Worm (Caenorhabditis elegans): ENCODE data around the gene T19C9.8.
"Not testable (repeated sequence)": the region's sequence is repeated elsewhere in the genome, so short reads cannot be mapped to it uniquely, and the experiment has no call there.

T19C9.8 gene

DNA sequence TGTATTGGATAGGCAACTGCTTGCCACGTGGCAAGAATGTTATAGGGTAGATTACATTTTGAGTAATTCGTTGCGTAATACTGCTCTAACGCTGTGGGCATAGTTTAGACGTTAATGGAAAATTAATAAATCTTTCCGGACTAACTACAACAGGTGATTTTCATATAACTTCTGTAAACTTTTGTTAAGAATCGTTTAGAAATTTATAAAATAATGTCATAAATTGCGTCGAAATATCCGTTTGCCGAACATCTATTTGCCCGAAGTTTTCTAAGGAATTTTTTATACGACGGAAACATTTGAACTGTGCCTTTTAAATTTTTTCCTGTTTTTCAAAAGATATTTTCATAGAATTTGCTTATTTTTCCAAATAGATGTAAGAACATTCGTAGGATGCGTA, 12.8 kb upstream of the T19C9.8 start, which contains the start of gene srh-112:
srh-112 (minus strand) TSS at position 101 of the 400 bp plus-strand sequence.
- no peak for TF ChIP-seq W03F9.2 (tag; optimal IDR thresholded peaks at IDR 0.05)
- TF ChIP-seq dao-5 (tag; optimal IDR thresholded peaks at IDR 0.05), result no peak
- no peak for TF ChIP-seq him-1 (tag; optimal IDR thresholded peaks at IDR 0.05)

DNA sequence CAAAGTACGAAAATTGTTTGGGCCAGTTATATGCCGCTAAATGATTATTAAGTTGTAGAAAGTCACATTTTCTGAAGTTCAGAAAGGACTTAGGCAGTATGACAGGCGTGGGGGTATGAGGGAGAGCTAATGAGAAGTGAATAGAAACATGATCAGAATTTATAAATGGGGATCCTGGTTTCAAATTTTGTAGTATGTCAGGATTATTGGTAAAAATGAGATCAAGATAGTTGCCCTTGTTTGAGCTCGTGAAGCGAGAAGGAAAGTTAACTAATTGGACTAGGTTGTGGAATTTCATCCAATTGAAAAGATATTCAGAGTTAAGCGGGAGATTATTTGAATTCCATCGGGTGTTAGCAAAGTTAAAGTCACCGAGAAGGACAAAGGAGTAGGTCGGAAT, 6.5 kb upstream of the T19C9.8 start:
- TF ChIP-seq dao-5 (tag; optimal IDR thresholded peaks at IDR 0.05), result no peak
- no peak for TF ChIP-seq him-1 (tag; optimal IDR thresholded peaks at IDR 0.05)

DNA sequence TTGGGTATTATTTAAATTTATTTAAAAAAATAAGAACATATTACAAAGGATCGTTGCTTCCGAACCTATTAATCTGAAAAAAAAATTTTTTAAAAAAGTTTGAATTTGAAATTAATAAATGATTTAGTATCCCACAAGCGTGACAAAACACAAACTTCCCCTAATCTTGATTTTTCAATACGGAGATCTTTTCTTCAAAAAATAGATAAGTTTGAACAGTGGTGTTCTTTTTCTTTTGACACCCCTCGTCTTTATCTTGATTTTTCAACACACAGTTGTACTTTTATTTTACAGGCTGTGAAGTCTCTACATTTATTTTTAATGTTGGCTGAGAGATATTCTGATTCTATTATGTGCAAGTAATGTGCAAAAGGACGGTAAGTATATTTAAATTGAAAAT, 2.6 kb upstream of the T19C9.8 start, which contains the start of gene T19C9.10:
T19C9.10 (plus strand) TSS at position 248 of the 400 bp plus-strand sequence.
- TF ChIP-seq W03F9.2 (tag; optimal IDR thresholded peaks at IDR 0.05) (no peak), him-1 (tag; optimal IDR thresholded peaks at IDR 0.05) (no peak), dao-5 (tag; optimal IDR thresholded peaks at IDR 0.05) (no peak)

DNA sequence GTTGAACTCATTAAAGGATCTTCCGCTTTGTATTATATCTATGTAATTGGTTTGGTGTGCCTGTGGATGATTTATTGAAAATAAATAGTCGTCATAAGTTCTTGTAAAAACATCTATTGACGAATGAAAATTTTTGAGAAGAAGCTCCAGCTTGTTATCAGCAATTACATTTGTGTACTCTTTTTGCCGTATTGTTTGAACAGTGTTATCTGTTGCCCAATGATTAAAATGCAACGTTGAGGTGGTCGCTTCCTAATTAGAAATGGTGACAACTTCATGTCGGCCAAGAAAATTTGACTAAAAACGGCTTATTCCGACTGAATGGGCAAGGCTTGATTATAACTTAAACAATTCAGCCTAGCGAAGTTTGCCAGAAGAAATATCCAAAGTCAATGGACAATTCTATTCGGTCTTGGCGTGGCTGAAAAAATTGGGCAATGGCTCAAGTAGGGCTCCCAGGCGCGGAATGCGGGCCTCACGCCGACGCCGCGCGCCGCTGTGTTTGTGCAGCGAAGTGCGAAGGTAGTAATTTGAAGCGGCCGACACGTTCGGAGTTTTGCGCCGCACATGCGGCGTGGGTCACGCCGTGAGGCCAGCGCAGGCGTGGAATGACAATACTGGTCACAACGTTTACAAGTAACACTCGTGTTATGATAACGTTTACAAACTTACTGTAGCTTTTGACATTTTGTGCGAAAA, 1.8 kb downstream of the T19C9.8 start:
- TF ChIP-seq him-1 (tag; optimal IDR thresholded peaks at IDR 0.05) (no peak), dao-5 (tag; optimal IDR thresholded peaks at IDR 0.05) (no peak), W03F9.2 (tag; optimal IDR thresholded peaks at IDR 0.05) (no peak)

DNA sequence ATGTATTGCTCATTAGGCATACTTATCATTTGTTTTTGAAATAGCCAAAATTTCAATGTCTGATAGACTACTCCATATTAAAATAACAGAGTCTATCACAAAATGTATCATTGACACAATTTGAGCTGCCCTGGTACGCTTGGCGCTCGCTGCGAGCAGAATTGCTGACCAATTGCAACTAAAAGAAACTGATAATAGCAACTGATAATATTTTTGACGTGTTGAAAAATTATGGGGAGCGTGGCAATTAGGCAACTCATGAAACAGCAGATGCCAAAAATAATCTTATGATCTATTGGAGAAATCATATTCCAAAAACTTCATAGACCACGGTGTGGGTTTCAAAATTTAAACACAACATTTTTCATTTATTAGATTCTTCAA, 2.4 kb downstream of the T19C9.8 start:
- TF ChIP-seq W03F9.2 (tag; optimal IDR thresholded peaks at IDR 0.05) (no peak), dao-5 (tag; optimal IDR thresholded peaks at IDR 0.05) (no peak)

DNA sequence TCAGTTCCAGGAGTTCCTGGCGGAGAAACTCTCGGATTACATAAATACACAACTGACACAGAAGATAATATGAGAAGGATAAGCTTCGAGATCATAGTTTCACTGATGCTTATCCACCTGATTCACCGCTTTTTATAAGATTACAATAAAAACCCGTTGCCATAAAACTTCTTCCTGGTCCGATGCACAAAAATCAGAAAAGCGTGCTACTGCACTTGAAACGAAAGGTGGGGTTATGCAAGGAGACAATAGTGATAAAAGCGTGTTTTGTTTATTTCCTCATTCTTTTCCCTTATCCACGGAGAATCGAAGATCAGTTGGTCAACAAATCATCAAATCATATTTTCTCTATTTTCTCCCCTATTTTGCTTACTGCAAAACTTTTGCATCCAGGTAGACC, 3.7 kb downstream of the T19C9.8 start, which contains the start of gene Y68A4B.3:
Y68A4B.3 (minus strand) TSS at position 101 of the 400 bp plus-strand sequence.
- TF ChIP-seq W03F9.2 (tag; optimal IDR thresholded peaks at IDR 0.05) (no peak), dao-5 (tag; optimal IDR thresholded peaks at IDR 0.05) (no peak), him-1 (tag; optimal IDR thresholded peaks at IDR 0.05) (no peak)

DNA sequence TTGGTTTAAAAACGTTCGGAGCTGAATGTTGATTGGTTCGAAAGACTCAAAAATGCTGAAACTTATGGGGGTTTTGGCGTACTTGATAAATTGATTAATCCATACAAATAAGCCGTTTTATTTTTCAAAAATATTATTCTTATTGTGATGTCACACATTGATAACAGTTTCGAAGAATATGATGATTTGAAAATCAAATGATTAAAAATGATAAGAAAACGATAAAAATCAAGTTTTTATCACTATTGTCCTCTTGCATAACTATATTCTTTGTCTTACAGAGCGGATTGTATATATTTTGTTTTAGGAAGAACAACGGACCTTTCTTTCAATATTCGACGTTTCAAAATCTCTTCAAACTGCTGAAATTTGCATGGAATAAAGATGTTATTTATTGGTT, 4.1 kb downstream of the T19C9.8 start:
- no peak for TF ChIP-seq dao-5 (tag; optimal IDR thresholded peaks at IDR 0.05)
- TF ChIP-seq him-1 (tag; optimal IDR thresholded peaks at IDR 0.05), result no peak
- TF ChIP-seq W03F9.2 (tag; optimal IDR thresholded peaks at IDR 0.05), result no peak

DNA sequence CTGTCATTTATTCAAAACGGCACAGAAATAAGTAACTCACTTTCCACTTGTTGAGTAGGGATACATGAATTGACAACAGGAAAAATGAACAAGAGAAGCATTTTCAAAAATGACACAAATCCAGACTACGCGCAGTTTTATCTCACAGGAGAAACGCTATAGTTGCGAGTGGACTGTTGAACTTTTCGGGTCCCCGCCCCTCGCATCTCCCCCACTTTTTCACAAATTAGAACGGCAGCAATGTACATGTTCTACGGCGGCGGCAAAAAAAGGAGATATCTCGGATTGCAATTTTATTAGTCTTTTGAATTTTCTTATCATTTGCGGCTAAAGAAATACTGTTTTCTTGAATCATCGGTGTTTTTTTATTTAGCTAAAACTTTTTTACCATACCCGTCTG, 6.5 kb downstream of the T19C9.8 start, which contains the start of gene clec-242:
clec-242 (minus strand) TSS at position 101 of the 400 bp plus-strand sequence.
- TF ChIP-seq him-1 (tag; optimal IDR thresholded peaks at IDR 0.05) (no peak), W03F9.2 (tag; optimal IDR thresholded peaks at IDR 0.05) (no peak), dao-5 (tag; optimal IDR thresholded peaks at IDR 0.05) (no peak)

DNA sequence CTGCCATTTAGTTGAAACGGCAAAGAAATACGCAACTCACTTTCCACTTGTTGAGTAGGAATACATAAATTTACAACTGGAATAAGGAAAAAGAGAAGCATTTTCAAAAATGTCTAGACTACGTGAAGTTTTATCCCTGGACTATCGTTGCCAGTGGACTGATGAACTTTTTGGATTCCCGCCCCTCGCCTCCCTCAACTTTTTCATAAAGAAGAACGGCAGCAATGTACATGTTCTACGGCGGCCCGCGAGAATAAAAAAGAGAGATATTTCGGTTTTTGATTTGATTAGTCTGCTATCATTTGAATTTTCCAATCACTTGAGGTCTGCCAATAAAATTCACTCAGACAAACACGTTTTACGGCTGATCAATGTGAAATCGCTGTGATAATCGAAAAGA, 10.0 kb downstream of the T19C9.8 start, which contains the start of gene clec-243:
clec-243 (minus strand) TSS at position 101 of the 400 bp plus-strand sequence.
- TF ChIP-seq him-1 (tag; optimal IDR thresholded peaks at IDR 0.05), result no peak
- TF ChIP-seq W03F9.2 (tag; optimal IDR thresholded peaks at IDR 0.05), result no peak
- TF ChIP-seq dao-5 (tag; optimal IDR thresholded peaks at IDR 0.05), result no peak

DNA sequence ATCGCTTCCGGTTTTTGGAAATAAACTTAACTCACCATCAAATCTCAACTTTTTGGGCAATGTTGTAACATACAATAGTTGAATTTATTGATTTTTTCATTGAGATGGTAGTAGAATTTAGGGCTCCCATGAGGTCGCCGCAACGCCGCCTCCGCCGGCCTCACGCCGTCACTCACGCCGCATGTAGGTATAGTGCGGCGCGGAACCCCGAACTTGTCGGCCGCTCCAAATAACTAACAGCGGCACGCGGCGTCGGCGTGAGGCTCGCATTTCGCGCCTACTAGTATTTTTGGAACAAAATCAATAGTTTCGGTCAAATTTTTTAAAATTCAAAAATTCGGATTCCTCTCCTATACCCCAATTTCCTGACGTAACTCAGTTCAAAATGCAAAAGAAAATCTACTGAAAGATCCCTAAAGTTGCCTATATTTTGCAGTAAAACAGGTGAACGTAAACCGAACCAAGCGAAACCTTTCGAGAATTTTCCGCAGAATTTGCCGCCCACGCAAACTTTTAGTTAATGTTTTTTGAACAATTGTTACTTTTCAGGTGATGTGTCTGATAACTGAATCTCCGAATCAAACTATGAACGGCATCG, 12.6 kb downstream of the T19C9.8 start, which contains the start of gene Y61B8A.6:
Y61B8A.6 (plus strand) TSS at position 548 of the 598 bp plus-strand sequence.
- no peak for TF ChIP-seq dao-5 (tag; optimal IDR thresholded peaks at IDR 0.05)
- TF ChIP-seq him-1 (tag; optimal IDR thresholded peaks at IDR 0.05), result no peak
- no peak for TF ChIP-seq W03F9.2 (tag; optimal IDR thresholded peaks at IDR 0.05)

DNA sequence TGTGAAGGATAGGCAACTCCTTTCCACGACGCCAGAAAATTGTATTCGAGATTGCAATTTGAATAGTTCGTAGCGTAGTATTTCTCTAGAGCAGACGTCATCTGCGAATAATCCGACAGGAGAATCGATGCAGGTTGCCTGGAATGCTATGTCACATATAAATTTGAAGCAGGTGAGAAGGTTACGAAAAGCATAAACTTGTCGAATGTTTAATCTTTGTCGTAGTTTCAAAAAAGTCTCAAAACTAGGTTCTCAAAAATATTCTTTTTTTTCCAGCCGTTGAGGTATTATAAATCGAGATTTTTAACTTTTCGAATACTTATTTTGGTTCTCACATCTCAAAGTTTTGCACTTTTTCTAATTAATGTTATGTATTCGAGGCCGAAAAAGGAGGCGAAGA, 16.1 kb downstream of the T19C9.8 start, which contains the start of gene srh-116:
srh-116 (minus strand) TSS at position 101 of the 400 bp plus-strand sequence.
- not testable (repeated sequence) for TF ChIP-seq W03F9.2, him-1, dao-5 (tag; optimal IDR thresholded peaks at IDR 0.05)

DNA sequence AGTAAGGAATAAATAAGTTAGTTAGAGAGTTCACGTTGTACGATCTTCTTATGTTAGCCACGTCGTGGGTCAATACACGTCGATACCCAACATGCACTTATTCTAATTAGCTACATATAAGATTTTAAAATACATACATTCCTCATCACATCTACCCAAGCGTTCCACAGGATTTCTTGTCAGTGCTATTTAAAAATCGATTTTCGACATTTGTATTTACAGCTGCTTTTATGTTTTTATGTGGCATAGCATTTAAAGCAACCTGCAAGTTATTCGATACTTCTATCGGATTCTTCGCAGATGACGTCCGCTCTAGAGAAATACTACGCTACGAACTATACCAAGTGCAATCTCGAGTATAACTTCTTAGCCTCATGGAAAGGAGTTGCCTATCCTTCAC, 16.6 kb downstream of the T19C9.8 start, which contains the start of gene srh-115:
srh-115 (plus strand) TSS at position 301 of the 400 bp plus-strand sequence.
- no peak for TF ChIP-seq W03F9.2 (tag; optimal IDR thresholded peaks at IDR 0.05)
- TF ChIP-seq him-1 (tag; optimal IDR thresholded peaks at IDR 0.05), result no peak
- TF ChIP-seq dao-5 (tag; optimal IDR thresholded peaks at IDR 0.05), result no peak

DNA sequence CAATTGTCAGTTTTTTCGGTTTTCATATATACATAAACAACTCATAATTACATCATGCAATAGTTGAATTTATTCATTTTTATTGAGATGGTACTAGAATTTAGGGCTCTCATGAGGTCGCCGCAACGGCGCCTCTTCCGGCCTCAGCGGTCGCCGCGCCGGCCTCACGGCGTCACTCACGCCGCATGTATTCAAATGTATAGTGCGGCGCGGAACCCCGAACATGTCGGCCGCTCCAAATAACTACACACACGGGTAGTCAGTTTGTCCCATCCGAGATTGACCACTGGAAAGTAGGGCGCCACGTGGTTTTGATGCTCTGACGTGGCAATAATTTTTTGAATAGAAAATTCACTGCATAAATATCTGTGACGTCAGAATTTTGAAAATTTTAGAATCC, 18.7 kb downstream of the T19C9.8 start:
- TF ChIP-seq dao-5 (tag; optimal IDR thresholded peaks at IDR 0.05), result no peak
- no peak for TF ChIP-seq W03F9.2 (tag; optimal IDR thresholded peaks at IDR 0.05)
- no peak for TF ChIP-seq him-1 (tag; optimal IDR thresholded peaks at IDR 0.05)

DNA sequence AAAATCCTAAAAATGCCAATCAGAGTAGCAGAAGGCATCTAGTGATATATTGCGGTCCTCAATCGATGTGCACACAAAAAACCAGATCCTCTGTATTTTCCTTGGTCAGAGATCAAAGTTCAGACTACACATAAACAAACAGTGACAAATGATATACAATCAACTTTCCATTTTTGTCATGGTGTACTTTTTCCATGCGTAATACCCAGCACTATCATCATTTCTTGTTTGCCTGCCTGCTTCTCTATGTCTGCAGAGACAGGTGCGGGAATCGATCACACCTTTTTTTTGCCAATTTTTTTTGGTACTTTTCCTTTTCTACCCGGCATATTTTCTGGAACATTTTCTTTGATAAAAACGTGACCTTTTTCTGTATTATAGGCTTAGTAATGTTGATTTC, 19.3 kb downstream of the T19C9.8 start:
- TF ChIP-seq W03F9.2 (tag; optimal IDR thresholded peaks at IDR 0.05), result no peak
- TF ChIP-seq dao-5 (tag; optimal IDR thresholded peaks at IDR 0.05), result no peak
- no peak for TF ChIP-seq him-1 (tag; optimal IDR thresholded peaks at IDR 0.05)

Measured in whole organism, L4/young adult.